Worm (Caenorhabditis elegans) whole organism, L2 larva: ENCODE measurements around the gene F19B10.5.

ENCODE experiments used
- blmp-1 ChIP-seq: sonication (generic microtip); optimal IDR thresholded peaks from 2 replicates; lab custom pipeline; 2017; ENCODE audit warnings: missing genetic modification characterization, mild to moderate bottlenecking, missing compliant biosample characterization, antibody characterized with exemption, moderate library complexity; ENCODE audit not compliant: insufficient read depth
- dmd-4 ChIP-seq: sonication (generic microtip); optimal IDR thresholded peaks from 2 replicates; lab custom pipeline; 2017; ENCODE audit warnings: missing biosample characterization, missing genetic modification characterization
- egl-27 ChIP-seq: sonication (generic microtip); optimal IDR thresholded peaks from 3 replicates; lab custom pipeline; 2017; ENCODE audit warnings: missing biosample characterization, missing genetic modification reagents, missing genetic modification characterization
- nhr-11 ChIP-seq: fragments of 150-350 bp; optimal IDR thresholded peaks from 2 replicates; lab custom pipeline; 2014; ENCODE audit warnings: missing biosample characterization, missing genetic modification characterization
- nhr-237 ChIP-seq: fragments of 150-350 bp; optimal IDR thresholded peaks from 2 replicates; lab custom pipeline; 2014; ENCODE audit warnings: missing biosample characterization, missing genetic modification characterization
- unc-62 ChIP-seq: fragments of 150-350 bp; optimal IDR thresholded peaks from 2 replicates; lab custom pipeline; 2014; ENCODE audit warnings: missing biosample characterization, missing genetic modification reagents, missing genetic modification characterization

DNA sequence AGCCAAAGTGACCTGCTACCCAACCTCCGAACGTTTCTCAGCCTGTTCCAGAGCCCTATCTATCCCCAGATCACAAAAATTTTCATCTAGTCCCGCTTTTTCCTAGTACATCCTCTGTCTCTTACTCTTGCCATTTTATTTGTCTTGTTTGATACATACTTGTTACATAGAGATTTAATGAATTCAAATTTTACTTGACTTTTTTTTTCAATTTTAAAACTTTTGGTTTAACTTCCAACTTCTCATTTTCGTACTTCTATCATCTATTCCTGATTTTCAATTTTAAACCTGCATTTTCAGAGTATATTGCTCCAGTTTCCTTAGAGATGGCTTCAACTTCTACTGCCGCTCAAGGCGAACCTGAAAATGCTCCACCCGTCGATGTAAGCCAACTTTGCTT is 28.6 kb upstream of the F19B10.5 start, which contains the start of gene M151.3:
- TF ChIP-seq blmp-1 (tag; lab: Kevin White, UChicago) (no peak), egl-27 (tag; lab: Kevin White, UChicago) (no peak), nhr-237 (no peak), dmd-4 (tag; lab: Kevin White, UChicago) (no peak), unc-62 (GFP tag; lab: Kevin White, UChicago) (no peak), nhr-11 (tag; lab: Kevin White, UChicago) (no peak)
